Fruit fly (Drosophila melanogaster): Measurements from ENCODE around the gene CG5676.

Gene CG5676

DNA sequence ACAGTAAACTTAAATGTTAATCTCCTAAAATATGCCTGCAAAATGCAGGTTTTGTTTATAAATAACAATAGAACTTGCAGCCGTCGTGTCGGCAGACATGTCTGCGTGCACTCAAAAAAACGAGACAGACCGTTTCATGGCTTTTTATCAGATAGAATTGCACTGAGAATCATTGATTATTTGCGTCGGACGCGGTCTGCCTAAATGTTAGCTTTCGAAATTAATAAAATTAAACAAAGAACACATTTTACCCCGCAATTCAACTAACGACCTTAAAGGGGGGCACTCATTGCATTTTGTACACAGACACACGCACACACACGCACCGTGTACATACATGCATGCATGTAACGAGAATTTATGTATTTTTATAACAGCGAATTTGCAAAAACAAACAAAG is 21.2 kb upstream of the CG5676 start:
- TF ChIP-seq CG32121 (GFP tag; IDR thresholded peaks at IDR 0.05), result peak; percentile 27
- peak; percentile 74 for TF ChIP-seq Pif1A (GFP tag; optimal IDR thresholded peaks at IDR 0.05)
- no peak for TF ChIP-seq CG10348 (GFP tag; IDR thresholded peaks at IDR 0.05)
- TF ChIP-seq CG12605 (GFP tag; IDR thresholded peaks at IDR 0.05), result peak; percentile 19; the same call in 1 of the 2 replicates
- TF ChIP-seq gl (tag; optimal IDR thresholded peaks at IDR 0.05), result peak; percentile 5
- TF ChIP-seq Pif1B (GFP tag; optimal IDR thresholded peaks at IDR 0.05), result peak; percentile 46
- peak; percentile 74 for TF ChIP-seq CG4496 (GFP tag; IDR thresholded peaks at IDR 0.05)
- peak; percentile 47; the same call in 1 of the 2 replicates for TF ChIP-seq rn (GFP tag; IDR thresholded peaks at IDR 0.05)
- TF ChIP-seq Ets98B (GFP tag; IDR thresholded peaks at IDR 0.05), result no peak; the same call in 1 of the 2 replicates
- TF ChIP-seq CG8301 (tag; optimal IDR thresholded peaks at IDR 0.05), result no peak
- peak; percentile 32 for TF ChIP-seq CG17806 (tag; optimal IDR thresholded peaks at IDR 0.05)

DNA sequence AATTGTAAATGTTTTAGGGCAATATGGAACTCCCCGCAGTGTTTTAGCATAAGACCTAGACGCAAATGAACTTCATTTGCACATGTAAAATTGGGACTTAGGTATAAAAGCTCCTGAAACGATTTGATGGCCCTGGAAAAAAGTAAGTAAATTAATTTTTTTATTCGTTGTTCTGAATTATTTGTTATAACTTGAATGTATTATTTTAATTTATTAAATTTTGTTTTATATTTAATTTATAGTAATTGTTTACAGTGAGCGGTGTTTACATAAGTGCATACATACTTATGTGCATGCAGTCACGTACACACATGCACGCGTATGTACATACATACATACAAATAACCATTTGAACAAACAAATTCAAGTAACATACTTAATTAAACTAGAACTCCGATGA is 20.7 kb upstream of the CG5676 start:
- TF ChIP-seq CG17806 (tag; optimal IDR thresholded peaks at IDR 0.05), result peak; percentile 75
- TF ChIP-seq Ets98B (GFP tag; IDR thresholded peaks at IDR 0.05), result no peak; the same call in 1 of the 2 replicates
- TF ChIP-seq CG32121 (GFP tag; IDR thresholded peaks at IDR 0.05), result peak; percentile 64
- TF ChIP-seq CG12605 (GFP tag; IDR thresholded peaks at IDR 0.05), result peak; percentile 64
- peak; percentile 45 for TF ChIP-seq Snoo (tag; optimal IDR thresholded peaks at IDR 0.05)
- TF ChIP-seq CG15710 (tag; optimal IDR thresholded peaks at IDR 0.05), result peak; percentile 37
- TF ChIP-seq rn (GFP tag; IDR thresholded peaks at IDR 0.05), result no peak
- no peak for TF ChIP-seq D1 (tag; optimal IDR thresholded peaks at IDR 0.05)
- TF ChIP-seq CG4496 (GFP tag; IDR thresholded peaks at IDR 0.05), result peak; percentile 67; the same call in 2 of the 3 replicates
- no peak for TF ChIP-seq CG8159 (tag; optimal IDR thresholded peaks at IDR 0.05)

DNA sequence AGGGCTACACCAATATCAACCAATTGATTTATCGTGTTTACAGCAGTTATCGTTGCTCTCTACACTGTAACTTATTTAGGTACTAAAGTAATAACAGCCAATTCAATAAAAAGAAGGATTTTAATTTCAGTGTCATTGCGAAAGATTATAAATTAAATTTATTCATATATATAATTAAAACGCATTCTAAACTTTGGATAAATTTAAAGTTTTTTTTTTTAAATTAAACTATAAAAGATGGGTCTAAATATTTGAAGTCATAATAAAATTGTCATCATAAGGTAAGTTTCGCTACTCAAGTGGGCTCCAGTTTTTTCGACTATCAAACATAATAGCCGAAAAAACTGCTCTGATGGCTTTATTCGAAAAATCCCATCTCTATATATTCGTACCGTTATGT is 16.5 kb upstream of the CG5676 start, which contains the start of gene trk:
Gene trk (minus strand): TSS at position 101 of the 400 bp plus-strand sequence.
- TF ChIP-seq Ets98B (GFP tag; IDR thresholded peaks at IDR 0.05) (no peak), gl (tag; optimal IDR thresholded peaks at IDR 0.05) (no peak)

- TF ChIP-seq CG9948 (tag; optimal IDR thresholded peaks at IDR 0.05) (no peak), EcR (GFP tag; optimal IDR thresholded peaks at IDR 0.05) (no peak), gl (tag; optimal IDR thresholded peaks at IDR 0.05) (no peak), CG17806 (tag; optimal IDR thresholded peaks at IDR 0.05) (no peak), CG10348 (GFP tag; IDR thresholded peaks at IDR 0.05) (no peak), CG32121 (GFP tag; IDR thresholded peaks at IDR 0.05) (no peak), fd96Ca (GFP tag; IDR thresholded peaks at IDR 0.05) (no peak), Pif1B (GFP tag; optimal IDR thresholded peaks at IDR 0.05) (no peak), CG34367 (tag; optimal IDR thresholded peaks at IDR 0.05) (no peak), Snoo (tag; optimal IDR thresholded peaks at IDR 0.05) (no peak), CG14655 (GFP tag; optimal IDR thresholded peaks at IDR 0.05) (no peak)
These were observed 14.2 kb upstream of the CG5676 start, which contains the start of gene Mulk for dm6 chr2L:10269854-10270253. Mulk (plus strand) TSS chr2L:10270051.

- TF ChIP-seq CG8301 (tag; optimal IDR thresholded peaks at IDR 0.05), result no peak
- no peak for TF ChIP-seq CG17806 (tag; optimal IDR thresholded peaks at IDR 0.05)
- TF ChIP-seq CG12605 (GFP tag; IDR thresholded peaks at IDR 0.05), result no peak
These were observed 13.0 kb upstream of the CG5676 start, which contains the start of gene CG4957 for dm6 chr2L:10268688-10269087. CG4957 (plus strand) TSS chr2L:10268872.

dm6 chr2L:10266511-10266910 is 10.8 kb upstream of the CG5676 start, which contains the start of gene CG4953:
CG4953 (plus strand) TSS chr2L:10266703.
- TF ChIP-seq CG14655 (GFP tag; optimal IDR thresholded peaks at IDR 0.05) (no peak), CG8301 (tag; optimal IDR thresholded peaks at IDR 0.05) (no peak), CG32121 (GFP tag; IDR thresholded peaks at IDR 0.05) (no peak), CG9948 (tag; optimal IDR thresholded peaks at IDR 0.05) (no peak), fd96Ca (GFP tag; IDR thresholded peaks at IDR 0.05) (no peak), CG10348 (GFP tag; IDR thresholded peaks at IDR 0.05) (no peak), Snoo (tag; optimal IDR thresholded peaks at IDR 0.05) (no peak), CG13204 (GFP tag; optimal IDR thresholded peaks at IDR 0.05) (no peak), rn (GFP tag; IDR thresholded peaks at IDR 0.05) (no peak), CG17806 (tag; optimal IDR thresholded peaks at IDR 0.05) (no peak), CG8159 (tag; optimal IDR thresholded peaks at IDR 0.05) (no peak), Pif1A (GFP tag; optimal IDR thresholded peaks at IDR 0.05) (no peak), Pif1B (GFP tag; optimal IDR thresholded peaks at IDR 0.05) (no peak), CG34367 (tag; optimal IDR thresholded peaks at IDR 0.05) (no peak), EcR (GFP tag; optimal IDR thresholded peaks at IDR 0.05) (no peak), D1 (tag; optimal IDR thresholded peaks at IDR 0.05) (no peak), CG4496 (GFP tag; IDR thresholded peaks at IDR 0.05) (no peak)

DNA sequence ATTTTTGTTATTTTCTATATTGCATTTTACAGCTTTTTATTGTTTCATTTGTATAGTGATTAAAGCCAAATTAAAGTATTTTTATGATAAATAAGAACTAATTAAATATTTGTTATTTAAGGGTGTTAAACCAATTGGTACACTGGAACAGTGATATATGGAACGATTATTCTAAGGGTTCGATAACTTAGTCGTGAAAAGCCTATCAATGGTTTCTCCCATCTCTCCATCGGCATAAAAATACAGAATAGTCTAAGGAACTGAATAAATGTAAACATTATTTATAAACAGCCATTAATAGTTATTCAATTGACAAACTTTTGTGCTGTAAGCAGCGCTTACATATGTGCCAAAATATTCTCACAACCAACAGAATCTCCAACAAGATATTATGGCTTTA is 9.4 kb upstream of the CG5676 start, which contains the start of gene Mob3:
Gene Mob3 (plus strand): TSS at position 208 of the 400 bp plus-strand sequence.
- TF ChIP-seq CG17806 (tag; optimal IDR thresholded peaks at IDR 0.05), result no peak
- no peak for TF ChIP-seq CG10348 (GFP tag; IDR thresholded peaks at IDR 0.05)
- TF ChIP-seq D1 (tag; optimal IDR thresholded peaks at IDR 0.05), result no peak
- no peak for TF ChIP-seq CG4496 (GFP tag; IDR thresholded peaks at IDR 0.05)
- TF ChIP-seq fd96Ca (GFP tag; IDR thresholded peaks at IDR 0.05), result no peak
- TF ChIP-seq Pif1A (GFP tag; optimal IDR thresholded peaks at IDR 0.05), result no peak

Data from whole organism, pupa.